Worm (Caenorhabditis elegans) whole organism, L1 larva: Measurements from ENCODE around the gene str-238.

ENCODE experiments used
- C16A3.4 ChIP-seq: fragments of 150-350 bp; optimal IDR thresholded peaks from 2 replicates; lab custom pipeline; 2014; ENCODE audit warnings: missing biosample characterization, missing genetic modification characterization
- F16B12.6 ChIP-seq: fragments of 150-350 bp; optimal IDR thresholded peaks from 2 replicates; lab custom pipeline; 2014; ENCODE audit warnings: missing biosample characterization, missing genetic modification characterization
- ama-1 ChIP-seq: fragments of 150-350 bp; optimal IDR thresholded peaks from 2 replicates; lab custom pipeline; 2014
- blmp-1 ChIP-seq: fragments of 150-350 bp; optimal IDR thresholded peaks from 2 replicates; lab custom pipeline; 2014; ENCODE audit warnings: missing biosample characterization, missing genetic modification characterization
- ceh-88 ChIP-seq: fragments of 200-800 bp; sonication (Bioruptor generic); IDR thresholded peaks from 2 replicates; pipeline ENCODE4 v1.3.6; 2022; ENCODE audit warnings: missing genetic modification characterization, missing compliant biosample characterization
- ces-1 ChIP-seq: fragments of 150-350 bp; optimal IDR thresholded peaks from 2 replicates; lab custom pipeline; 2014; ENCODE audit warnings: missing biosample characterization, missing genetic modification reagents, missing genetic modification characterization
- dpl-1 ChIP-seq, 3 experiments: fragments of 150-350 bp in 2 of 3; sonication (generic microtip) in 1 of 3; optimal IDR thresholded peaks; 2 replicates each; lab custom pipeline; 2014 to 2017; ENCODE audit warnings: missing biosample characterization in 3 of 3, missing genetic modification characterization in 3 of 3, missing genetic modification reagents in 3 of 3
- efl-1 ChIP-seq, 4 experiments: fragments of 150-350 bp; optimal IDR thresholded peaks in 3 of 4; peaks in 1 of 4; 1 replicate in 1 of 4; 2 replicates in 3 of 4; lab custom pipeline; 2014; ENCODE audit warnings: missing biosample characterization in 2 of 4, missing genetic modification characterization in 2 of 4, missing genetic modification reagents in 2 of 4
- efl-3 ChIP-seq: fragments of 200-800 bp; sonication (Bioruptor generic); optimal IDR thresholded peaks from 2 replicates; lab custom pipeline; 2018; ENCODE audit warnings: mild to moderate bottlenecking, missing genetic modification characterization, missing compliant biosample characterization
- egl-27 ChIP-seq, 2 experiments: fragments of 150-350 bp in 1 of 2; sonication (generic microtip); optimal IDR thresholded peaks; 3 replicates each; lab custom pipeline; 2017 to 2018; ENCODE audit warnings: missing biosample characterization in 2 of 2, missing genetic modification characterization in 2 of 2, missing genetic modification reagents in 2 of 2
- elt-2 ChIP-seq: sonication (generic microtip); optimal IDR thresholded peaks from 2 replicates; lab custom pipeline; 2016; ENCODE audit warnings: missing genetic modification characterization, mild to moderate bottlenecking, inconsistent platforms, missing compliant biosample characterization, missing genetic modification reagents
- ets-5 ChIP-seq: fragments of 200-800 bp; sonication (Bioruptor generic); IDR thresholded peaks from 2 replicates; pipeline ENCODE4 v1.3.6; 2022; ENCODE audit warnings: missing genetic modification characterization, missing compliant biosample characterization
- fkh-10 ChIP-seq: sonication (generic microtip); optimal IDR thresholded peaks from 2 replicates; lab custom pipeline; 2017; ENCODE audit warnings: missing biosample characterization, missing genetic modification reagents, missing genetic modification characterization
- grh-1 ChIP-seq: fragments of 200-800 bp; sonication (Bioruptor generic); IDR thresholded peaks from 2 replicates; pipeline ENCODE4 v1.3.6; 2022; ENCODE audit warnings: missing genetic modification reagents, missing genetic modification characterization, missing compliant biosample characterization
- hlh-17 ChIP-seq: fragments of 200-800 bp; sonication (Bioruptor generic); optimal IDR thresholded peaks from 2 replicates; lab custom pipeline; 2018; ENCODE audit warnings: missing genetic modification characterization, mild to moderate bottlenecking, missing compliant biosample characterization, moderate library complexity, borderline replicate concordance
- irx-1 ChIP-seq: sonication (generic microtip); optimal IDR thresholded peaks from 2 replicates; lab custom pipeline; 2016; ENCODE audit warnings: missing genetic modification characterization, missing compliant biosample characterization
- lin-14 ChIP-seq: fragments of 200-800 bp; sonication (Bioruptor generic); optimal IDR thresholded peaks from 2 replicates; lab custom pipeline; 2018; ENCODE audit warnings: mild to moderate bottlenecking, missing genetic modification characterization, moderate library complexity, missing compliant biosample characterization
- lin-39 ChIP-seq: fragments of 150-350 bp; optimal IDR thresholded peaks from 2 replicates; lab custom pipeline; 2014; ENCODE audit warnings: missing biosample characterization, missing genetic modification reagents, missing genetic modification characterization
- lir-3 ChIP-seq: sonication (generic microtip); optimal IDR thresholded peaks from 2 replicates; lab custom pipeline; 2016; ENCODE audit warnings: mild to moderate bottlenecking, missing genetic modification characterization, moderate library complexity, missing compliant biosample characterization; ENCODE audit not compliant: poor library complexity
- lsy-2 ChIP-seq, 2 experiments: fragments of 150-350 bp; optimal IDR thresholded peaks; 2 replicates each; lab custom pipeline; 2014; ENCODE audit warnings: missing biosample characterization in 2 of 2, missing genetic modification characterization in 2 of 2
- mab-9 ChIP-seq: fragments of 200-800 bp; sonication (Bioruptor generic); IDR thresholded peaks from 2 replicates; pipeline ENCODE4 v1.3.6; 2022; ENCODE audit warnings: missing genetic modification reagents, missing genetic modification characterization, missing compliant biosample characterization
- mdl-1 ChIP-seq, 2 experiments: fragments of 150-350 bp; optimal IDR thresholded peaks; 2 replicates each; lab custom pipeline; 2014 to 2017; ENCODE audit warnings: missing biosample characterization in 2 of 2, missing genetic modification characterization in 2 of 2, inconsistent platforms in 1 of 2
- mep-1 ChIP-seq: fragments of 150-350 bp; optimal IDR thresholded peaks from 2 replicates; lab custom pipeline; 2014; ENCODE audit warnings: missing biosample characterization, missing genetic modification characterization
- nhr-19 ChIP-seq: fragments of 200-800 bp; sonication (Bioruptor generic); conservative IDR thresholded peaks from 2 replicates; pipeline ENCODE4 v1.3.6; 2022; ENCODE audit warnings: missing genetic modification characterization, missing compliant biosample characterization
- nhr-20 ChIP-seq: sonication (generic microtip); optimal IDR thresholded peaks from 2 replicates; lab custom pipeline; 2016; ENCODE audit warnings: mild to moderate bottlenecking, missing genetic modification characterization, missing compliant biosample characterization
- nhr-28 ChIP-seq: fragments of 150-350 bp; optimal IDR thresholded peaks from 2 replicates; lab custom pipeline; 2014; ENCODE audit warnings: missing biosample characterization, missing genetic modification characterization
- nhr-47 ChIP-seq: sonication (generic microtip); optimal IDR thresholded peaks from 2 replicates; lab custom pipeline; 2016; ENCODE audit warnings: mild to moderate bottlenecking, missing genetic modification characterization, moderate library complexity, missing compliant biosample characterization
- nhr-77 ChIP-seq: fragments of 150-350 bp; optimal IDR thresholded peaks from 2 replicates; lab custom pipeline; 2014; ENCODE audit warnings: missing biosample characterization, missing genetic modification characterization
- nhr-90 ChIP-seq: sonication (generic microtip); optimal IDR thresholded peaks from 2 replicates; lab custom pipeline; 2016; ENCODE audit warnings: mild to moderate bottlenecking, missing genetic modification characterization, missing compliant biosample characterization; ENCODE audit not compliant: poor library complexity
- pag-3 ChIP-seq: sonication (generic microtip); optimal IDR thresholded peaks from 2 replicates; lab custom pipeline; 2017; ENCODE audit warnings: missing genetic modification characterization, mild to moderate bottlenecking, missing compliant biosample characterization, antibody characterized with exemption, borderline replicate concordance; ENCODE audit not compliant: insufficient read depth
- pqm-1 ChIP-seq: sonication (generic microtip); optimal IDR thresholded peaks from 3 replicates; lab custom pipeline; 2017; ENCODE audit warnings: missing biosample characterization, missing genetic modification characterization
- rnt-1 ChIP-seq: sonication (generic microtip); optimal IDR thresholded peaks from 2 replicates; lab custom pipeline; 2016; ENCODE audit warnings: mild to moderate bottlenecking, missing genetic modification characterization, moderate library complexity, missing compliant biosample characterization
- sup-37 ChIP-seq: fragments of 200-800 bp; sonication (Bioruptor generic); optimal IDR thresholded peaks from 2 replicates; lab custom pipeline; 2018; ENCODE audit warnings: mild to moderate bottlenecking, missing genetic modification characterization, missing compliant biosample characterization
- swsn-7 ChIP-seq: sonication (generic microtip); optimal IDR thresholded peaks from 2 replicates; lab custom pipeline; 2016; ENCODE audit warnings: missing genetic modification characterization, missing compliant biosample characterization
- tlp-1 ChIP-seq: fragments of 150-350 bp; optimal IDR thresholded peaks from 2 replicates; lab custom pipeline; 2014; ENCODE audit warnings: missing biosample characterization, missing genetic modification characterization
- unc-130 ChIP-seq: fragments of 150-350 bp; optimal IDR thresholded peaks from 2 replicates; lab custom pipeline; 2017; ENCODE audit warnings: missing biosample characterization, missing genetic modification characterization, inconsistent platforms
- unc-30 ChIP-seq: sonication (generic microtip); optimal IDR thresholded peaks from 2 replicates; lab custom pipeline; 2017; ENCODE audit warnings: missing biosample characterization, missing genetic modification characterization
- unc-62 ChIP-seq: fragments of 150-350 bp; optimal IDR thresholded peaks from 2 replicates; lab custom pipeline; 2014; ENCODE audit warnings: missing biosample characterization, missing genetic modification reagents, missing genetic modification characterization
- unc-86 ChIP-seq: sonication (generic microtip); optimal IDR thresholded peaks from 2 replicates; lab custom pipeline; 2016; ENCODE audit warnings: missing genetic modification characterization, missing compliant biosample characterization
- vab-15 ChIP-seq: sonication (generic microtip); optimal IDR thresholded peaks from 2 replicates; lab custom pipeline; 2017; ENCODE audit warnings: missing genotype, mild to moderate bottlenecking, missing genetic modification characterization, missing compliant biosample characterization
- xbp-1 ChIP-seq: sonication (generic microtip); optimal IDR thresholded peaks from 2 replicates; lab custom pipeline; 2016; ENCODE audit warnings: missing genetic modification characterization, missing compliant biosample characterization
- zip-4 ChIP-seq: fragments of 200-800 bp; sonication (Bioruptor generic); optimal IDR thresholded peaks from 2 replicates; lab custom pipeline; 2018; ENCODE audit warnings: mild to moderate bottlenecking, missing genetic modification characterization, moderate library complexity, missing compliant biosample characterization
- ztf-11 ChIP-seq, 2 experiments: sonication (generic microtip); optimal IDR thresholded peaks; 2 replicates each; lab custom pipeline; 2016 to 2017; ENCODE audit warnings: missing genetic modification characterization in 2 of 2, missing biosample characterization in 1 of 2, missing compliant biosample characterization in 1 of 2
- ztf-4 ChIP-seq: fragments of 150-350 bp; optimal IDR thresholded peaks from 2 replicates; lab custom pipeline; 2014; ENCODE audit warnings: missing biosample characterization, missing genetic modification characterization

The str-238 gene

DNA sequence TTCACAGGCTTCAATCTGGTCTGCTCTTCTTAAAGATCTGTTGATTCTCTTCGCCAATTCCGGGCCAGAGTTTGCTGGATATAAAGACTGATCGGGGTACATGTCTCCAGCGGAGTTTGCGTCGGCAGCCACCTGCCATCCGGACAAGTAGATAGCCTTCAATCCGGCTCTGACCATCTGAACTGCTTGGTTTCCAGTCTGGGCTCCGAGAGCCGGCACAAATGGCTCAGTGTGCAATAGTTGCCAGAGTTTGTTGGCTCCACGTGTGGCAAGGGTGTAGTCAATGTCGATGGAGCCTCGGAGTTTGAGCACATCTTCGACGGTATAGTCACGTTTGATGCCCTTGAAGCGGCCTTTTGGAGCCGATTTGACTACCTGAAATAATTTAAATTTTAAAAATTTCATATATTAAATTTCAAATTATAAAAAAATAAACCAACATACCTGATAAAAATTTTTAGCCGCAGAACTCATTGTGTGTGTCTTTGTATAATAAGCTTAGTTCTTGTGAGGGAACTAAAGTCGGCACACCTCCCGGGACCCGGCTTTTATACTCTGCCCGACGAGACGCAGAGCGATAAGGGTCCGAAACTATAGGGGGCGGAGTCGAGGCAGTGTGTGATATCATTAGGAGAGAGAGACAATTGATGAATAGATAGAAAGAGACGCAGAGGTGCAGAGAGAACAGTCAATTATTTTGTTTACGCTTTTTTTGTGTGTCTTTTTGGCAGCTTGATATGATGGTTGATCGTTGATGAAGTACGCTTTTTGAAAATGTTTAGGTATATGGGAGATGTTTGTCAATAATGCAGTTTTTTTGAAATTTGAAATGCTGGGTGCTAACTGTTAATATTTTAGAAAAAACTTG is 37.1 kb upstream of the str-238 start, which contains the start of the genes icl-1 and srh-2 (continued):
- TF ChIP-seq unc-62 (GFP tag; lab: Kevin White, UChicago) (no peak), dpl-1 (GFP tag; optimal IDR thresholded peaks at IDR 0.05; lab: Kevin White, UChicago) (peak in 2 of 3 experiments; percentile 19 to 26), nhr-19 (peak; percentile 93), nhr-28 (tag; lab: Kevin White, UChicago) (no peak), efl-3 (GFP tag; lab: Kevin White, UChicago) (no peak), vab-15 (peak; percentile 52), irx-1 (peak; percentile 14), lin-39 (peak; percentile 46), tlp-1 (tag; lab: Kevin White, UChicago) (no peak), mab-9 (GFP tag; lab: Robert Waterston, UW) (0 out of 2 replicates have a peak, but pooled peaks have one; percentile 13), grh-1 (no peak), zip-4 (GFP tag; lab: Kevin White, UChicago) (peak; percentile 51), ets-5 (no peak), blmp-1 (peak; percentile 17), lin-14 (GFP tag; lab: Kevin White, UChicago) (peak; percentile 92), nhr-20 (tag; lab: Kevin White, UChicago) (peak; percentile 85), ztf-11 (tag; optimal IDR thresholded peaks at IDR 0.05; lab: Kevin White, UChicago) (peak in 1 of 2 experiments; percentile 27), elt-2 (tag; lab: Kevin White, UChicago) (peak; percentile 67), lsy-2 (tag; optimal IDR thresholded peaks at IDR 0.05; lab: Kevin White, UChicago) (peak; percentile 31 to 55), ces-1 (GFP tag; lab: Kevin White, UChicago) (no peak), C16A3.4 (tag; lab: Kevin White, UChicago) (peak; percentile 74), swsn-7 (peak; percentile 68)

DNA sequence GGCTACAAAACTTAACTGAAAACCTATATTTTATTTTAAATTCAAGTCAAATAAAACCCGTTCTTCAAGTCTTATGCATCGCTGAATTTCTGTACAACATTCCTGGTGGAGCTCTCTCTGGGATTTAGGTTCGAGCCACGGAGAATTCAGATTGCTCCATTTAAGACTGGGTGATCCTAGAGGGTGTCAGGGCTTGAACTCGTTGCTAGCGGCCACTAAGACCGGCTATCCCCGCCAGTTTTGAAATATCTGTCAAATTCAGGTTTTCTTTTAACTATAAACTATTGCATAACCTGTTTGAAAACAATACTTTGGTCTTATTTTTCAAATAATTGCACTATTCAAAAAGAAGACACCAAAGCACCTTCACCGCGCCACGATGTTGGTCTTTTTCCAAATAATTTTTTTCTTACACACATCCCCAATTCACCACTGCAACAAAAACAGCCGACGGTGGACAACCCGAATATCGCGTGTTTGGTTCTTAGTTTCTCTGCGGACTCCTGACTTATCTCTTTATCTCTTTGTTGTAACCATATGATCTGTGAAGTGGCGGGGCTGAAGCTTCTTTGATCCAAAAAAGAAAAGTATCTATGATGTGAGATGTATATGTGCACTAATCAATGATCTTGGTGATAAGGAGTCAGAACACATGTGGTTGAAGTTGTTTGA is 35.9 kb upstream of the str-238 start:
- peak; percentile 68 for TF ChIP-seq unc-130 (tag; lab: Kevin White, UChicago)
- peak; percentile 93 for TF ChIP-seq nhr-19
- peak; percentile 40; the same call in 1 of the 2 replicates for TF ChIP-seq ceh-88 (GFP tag; lab: Robert Waterston, UW)
- TF ChIP-seq lsy-2 (tag; optimal IDR thresholded peaks at IDR 0.05; lab: Kevin White, UChicago) = peak; percentile 38 to 62
- no peak for TF ChIP-seq ztf-11 (tag; optimal IDR thresholded peaks at IDR 0.05; lab: Kevin White, UChicago)
- TF ChIP-seq grh-1 = peak; percentile 30; the same call in 1 of the 2 replicates
- no peak for TF ChIP-seq fkh-10 (GFP tag; lab: Kevin White, UChicago)
- TF ChIP-seq lin-14 (GFP tag; lab: Kevin White, UChicago) = peak; percentile 91
- TF ChIP-seq lir-3 (tag; lab: Kevin White, UChicago) = peak; percentile 81
- TF ChIP-seq blmp-1 = peak; percentile 54
- peak; percentile 57 for TF ChIP-seq C16A3.4 (tag; lab: Kevin White, UChicago)
- TF ChIP-seq nhr-47 (tag; lab: Kevin White, UChicago) = peak; percentile 57
- TF ChIP-seq pag-3 (tag; lab: Kevin White, UChicago) = no peak
- TF ChIP-seq unc-30 (tag; lab: Kevin White, UChicago) = no peak
- no peak for TF ChIP-seq pqm-1 (tag; lab: Kevin White, UChicago)
- peak; percentile 62 for TF ChIP-seq nhr-90 (tag; lab: Kevin White, UChicago)
- TF ChIP-seq xbp-1 (tag; lab: Kevin White, UChicago) = peak; percentile 44
- TF ChIP-seq egl-27 (tag; optimal IDR thresholded peaks at IDR 0.05; lab: Kevin White, UChicago) = no peak
- peak; percentile 7 for TF ChIP-seq elt-2 (tag; lab: Kevin White, UChicago)
- peak; percentile 80 for TF ChIP-seq rnt-1 (tag; lab: Kevin White, UChicago)
- TF ChIP-seq nhr-77 (tag; lab: Kevin White, UChicago) = no peak
- peak in 1 of 2 experiments; percentile 86 for TF ChIP-seq mdl-1 (tag; optimal IDR thresholded peaks at IDR 0.05; lab: Kevin White, UChicago)
- TF ChIP-seq ztf-4 (tag; lab: Kevin White, UChicago) = peak; percentile 76
- TF ChIP-seq swsn-7 = peak; percentile 39
- peak in 2 of 3 experiments; percentile 8 to 34 for TF ChIP-seq dpl-1 (GFP tag; optimal IDR thresholded peaks at IDR 0.05; lab: Kevin White, UChicago)
- peak; percentile 28 for TF ChIP-seq irx-1
- TF ChIP-seq sup-37 (GFP tag; lab: Kevin White, UChicago) = peak; percentile 40
- TF ChIP-seq nhr-20 (tag; lab: Kevin White, UChicago) = peak; percentile 84
- TF ChIP-seq unc-86 (tag; lab: Kevin White, UChicago) = no peak
- TF ChIP-seq efl-1 (optimal IDR thresholded peaks at IDR 0.05; lab: Kevin White, UChicago) = peak in 1 of 2 experiments; percentile 14
- TF ChIP-seq efl-1 (GFP tag; optimal IDR thresholded peaks at IDR 0.05 in 1 of 2; lab: Kevin White, UChicago) = no peak
- no peak for TF ChIP-seq hlh-17
- no peak for TF ChIP-seq F16B12.6 (tag; lab: Kevin White, UChicago)
- TF ChIP-seq ama-1 (lab: Kevin White, UChicago) = peak; percentile 79
- TF ChIP-seq mep-1 (tag; lab: Kevin White, UChicago) = peak; percentile 47
